Fruit fly (Drosophila melanogaster): Measurements from ENCODE around the gene dop.

DNA sequence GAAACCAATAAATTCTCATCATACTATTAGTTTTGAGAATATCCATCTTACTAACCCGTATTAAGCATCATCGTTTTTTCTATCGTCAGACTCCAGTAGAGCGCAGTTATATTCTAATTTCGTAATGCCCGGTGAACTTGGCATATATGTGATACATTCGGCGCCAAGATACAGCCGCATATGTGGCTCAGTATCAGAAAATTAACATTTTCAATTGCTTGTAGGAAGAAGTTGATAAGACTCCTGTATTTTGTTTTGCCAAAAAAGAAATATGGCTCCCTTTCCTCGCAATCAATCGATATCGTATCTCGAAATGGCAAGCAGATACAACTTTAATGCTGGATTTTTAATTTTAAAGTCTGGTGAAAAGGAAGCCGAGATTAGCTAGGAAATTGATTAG is 40.7 kb upstream of the dop start, which contains the start of gene CG33986:
- TF ChIP-seq CG9948 (tag; optimal IDR thresholded peaks at IDR 0.05), result no peak
- no peak for TF ChIP-seq EcR (GFP tag; optimal IDR thresholded peaks at IDR 0.05)
- TF ChIP-seq CG10348 (GFP tag; IDR thresholded peaks at IDR 0.05), result no peak
- TF ChIP-seq CG4496 (GFP tag; IDR thresholded peaks at IDR 0.05), result no peak
- no peak for TF ChIP-seq CG13204 (GFP tag; optimal IDR thresholded peaks at IDR 0.05)
- no peak for TF ChIP-seq CG34367 (tag; optimal IDR thresholded peaks at IDR 0.05)
- no peak for TF ChIP-seq gl (tag; optimal IDR thresholded peaks at IDR 0.05)
- TF ChIP-seq Pif1B (GFP tag; optimal IDR thresholded peaks at IDR 0.05), result no peak
- TF ChIP-seq CG14655 (GFP tag; optimal IDR thresholded peaks at IDR 0.05), result no peak
- TF ChIP-seq fd96Ca (GFP tag; IDR thresholded peaks at IDR 0.05), result no peak
- no peak for TF ChIP-seq CG8159 (tag; optimal IDR thresholded peaks at IDR 0.05)
- TF ChIP-seq CG15710 (tag; optimal IDR thresholded peaks at IDR 0.05), result no peak
- TF ChIP-seq CG32121 (GFP tag; IDR thresholded peaks at IDR 0.05), result no peak
- no peak for TF ChIP-seq CG17806 (tag; optimal IDR thresholded peaks at IDR 0.05)

All from whole organism, pupa.